Worm (Caenorhabditis elegans): ENCODE measurements around the gene hel-1.

DNA sequence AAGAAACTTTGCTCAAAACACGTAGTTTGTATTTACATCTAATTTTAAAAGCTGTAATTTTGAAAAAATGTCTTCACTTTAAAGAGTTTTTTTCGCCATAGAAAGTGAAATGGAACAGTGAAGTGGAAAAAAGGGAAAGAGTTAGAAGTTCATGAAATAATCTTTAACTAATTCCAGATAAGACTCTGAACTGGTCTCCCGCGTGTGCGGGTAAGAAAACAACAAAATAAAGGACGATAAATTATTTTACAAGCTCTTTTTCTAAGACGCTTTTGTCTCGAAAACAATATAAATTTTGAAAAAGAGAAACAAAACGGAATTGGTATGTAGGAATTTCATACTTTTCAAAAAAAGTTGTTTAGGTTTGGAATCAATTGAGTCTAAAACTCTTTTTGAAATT lies 12.0 kb downstream of the hel-1 start:
- TF ChIP-seq unc-39 (tag; optimal IDR thresholded peaks at IDR 0.05): no peak
- no peak for TF ChIP-seq nhr-25 (tag; optimal IDR thresholded peaks at IDR 0.05)
- no peak for TF ChIP-seq nhr-77 (tag; optimal IDR thresholded peaks at IDR 0.05)
- no peak for TF ChIP-seq Y55F3AM.14 (GFP tag; optimal IDR thresholded peaks at IDR 0.05)
- TF ChIP-seq elt-3 (tag; optimal IDR thresholded peaks at IDR 0.05): no peak
- TF ChIP-seq ama-1 (optimal IDR thresholded peaks at IDR 0.05): no peak
- TF ChIP-seq nhr-23 (tag; optimal IDR thresholded peaks at IDR 0.05): no peak
- no peak for TF ChIP-seq egl-27 (tag; optimal IDR thresholded peaks at IDR 0.05)
- TF ChIP-seq unc-55 (GFP tag; optimal IDR thresholded peaks at IDR 0.05): peak; percentile 60
- TF ChIP-seq unc-62 (GFP tag; optimal IDR thresholded peaks at IDR 0.05): no peak
- no peak for TF ChIP-seq ceh-82 (tag; optimal IDR thresholded peaks at IDR 0.05)
- no peak for TF ChIP-seq nhr-12 (tag; optimal IDR thresholded peaks at IDR 0.05)
- TF ChIP-seq nhr-10 (tag; optimal IDR thresholded peaks at IDR 0.05): no peak
- no peak for TF ChIP-seq blmp-1 (tag; optimal IDR thresholded peaks at IDR 0.05; ENCODE audit: insufficient read depth)
